Worm (Caenorhabditis elegans): Measurements from ENCODE around the gene Y39G8B.5.

DNA sequence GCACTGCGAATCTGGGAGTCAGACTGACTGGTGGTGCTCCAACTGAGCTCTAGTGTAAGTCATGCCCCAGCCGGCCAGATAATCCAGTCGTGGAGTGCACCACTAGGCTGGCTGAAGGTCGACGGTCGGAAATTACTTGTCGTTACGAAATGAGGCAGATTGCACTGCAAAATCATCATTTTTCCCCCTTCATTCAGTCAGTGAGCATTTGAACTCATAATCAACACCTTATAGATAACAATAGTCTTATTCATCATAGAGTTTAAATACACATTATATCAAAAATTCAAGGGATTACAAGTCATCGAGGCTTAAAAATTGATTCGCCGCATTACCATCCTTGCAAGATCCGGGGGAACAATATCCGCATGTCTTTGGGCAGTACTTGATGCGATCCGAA lies 9.8 kb downstream of the Y39G8B.5 start:
- no peak for TF ChIP-seq aly-1 (tag; optimal IDR thresholded peaks at IDR 0.05)
- TF ChIP-seq ama-1 (optimal IDR thresholded peaks at IDR 0.05): no peak
- no peak for TF ChIP-seq pes-1 (GFP tag; IDR thresholded peaks at IDR 0.05)
- TF ChIP-seq hmg-4 (GFP tag; optimal IDR thresholded peaks at IDR 0.05): no peak
- TF ChIP-seq flt-1 (GFP tag; IDR thresholded peaks at IDR 0.05): no peak
- TF ChIP-seq scrt-1 (GFP tag; IDR thresholded peaks at IDR 0.05): no peak
- TF ChIP-seq B0310.2 (tag; optimal IDR thresholded peaks at IDR 0.05): no peak
- TF ChIP-seq F13C5.2 (tag; optimal IDR thresholded peaks at IDR 0.05): no peak

All from whole organism, early embryonic.